Fruit fly (Drosophila melanogaster) whole organism, embryonic: Measurements from ENCODE around the gene fliI.
A peak's percentile ranks its signal among the peaks of the same experiment; 100 is the strongest.

ENCODE experiments used
- Ada2b ChIP-seq: fragments of 200-800 bp; sonication (Bioruptor generic); IDR thresholded peaks from 2 replicates; pipeline ENCODE4 v1.3.6; 2022; ENCODE audit warnings: missing biosample characterization, missing genetic modification characterization
- Aef1 ChIP-seq: fragments of 200-800 bp; sonication (Bioruptor generic); IDR thresholded peaks from 3 replicates; pipeline ENCODE4 v1.3.6; 2022; ENCODE audit warnings: missing biosample characterization, missing genetic modification characterization
- Blimp-1 ChIP-seq: fragments of 200-800 bp; sonication (Bioruptor generic); optimal IDR thresholded peaks from 3 replicates; lab custom pipeline; 2018; ENCODE audit warnings: missing biosample characterization, missing genetic modification characterization, mild to moderate bottlenecking, moderate library complexity, missing genetic modification reagents
- CG10565 ChIP-seq: fragments of 200-800 bp; sonication (Bioruptor generic); optimal IDR thresholded peaks from 3 replicates; lab custom pipeline; 2016; ENCODE audit warnings: missing biosample characterization, mild to moderate bottlenecking, missing genetic modification characterization
- CG1233 ChIP-seq: fragments of 200-800 bp; sonication (Bioruptor generic); optimal IDR thresholded peaks from 4 replicates; lab custom pipeline; 2018; ENCODE audit warnings: missing biosample characterization, mild to moderate bottlenecking, missing genetic modification characterization
- CG13123 ChIP-seq: fragments of 200-800 bp; sonication (Bioruptor generic); optimal IDR thresholded peaks from 2 replicates; lab custom pipeline; 2016; ENCODE audit warnings: missing biosample characterization, missing genetic modification characterization
- CG13424 ChIP-seq: fragments of 200-800 bp; sonication (Bioruptor generic); optimal IDR thresholded peaks from 2 replicates; lab custom pipeline; 2019; ENCODE audit warnings: missing biosample characterization, mild to moderate bottlenecking, missing genetic modification characterization, moderate library complexity
- CG15073 ChIP-seq: fragments of 200-800 bp; sonication (Bioruptor generic); optimal IDR thresholded peaks from 2 replicates; lab custom pipeline; 2016; ENCODE audit warnings: missing biosample characterization, missing genetic modification characterization
- CG16779 ChIP-seq: fragments of 200-800 bp; sonication (Bioruptor generic); IDR thresholded peaks from 2 replicates; pipeline ENCODE4 v1.3.6; 2022; ENCODE audit warnings: missing biosample characterization, missing genetic modification characterization
- CG2129 ChIP-seq: fragments of 200-800 bp; sonication (Bioruptor generic); IDR thresholded peaks from 2 replicates; pipeline ENCODE4 v1.3.6; 2022; ENCODE audit warnings: missing biosample characterization, missing genetic modification characterization; ENCODE audit not compliant: partially characterized antibody
- CG3065 ChIP-seq: fragments of 200-800 bp; sonication (Bioruptor generic); optimal IDR thresholded peaks from 2 replicates; lab custom pipeline; 2016; ENCODE audit warnings: missing biosample characterization, missing genetic modification characterization
- CG31224 ChIP-seq: fragments of 200-800 bp; sonication (Bioruptor generic); IDR thresholded peaks from 2 replicates; pipeline ENCODE4 v1.3.6; 2022; ENCODE audit warnings: missing biosample characterization, missing genetic modification characterization
- CG33213 ChIP-seq: fragments of 200-800 bp; sonication (Bioruptor generic); optimal IDR thresholded peaks from 3 replicates; lab custom pipeline; 2016; ENCODE audit warnings: missing biosample characterization, missing genetic modification characterization
- CG4282 ChIP-seq: fragments of 200-800 bp; sonication (Bioruptor generic); optimal IDR thresholded peaks from 2 replicates; lab custom pipeline; 2016; ENCODE audit warnings: missing biosample characterization, missing genetic modification characterization
- CG4328 ChIP-seq: fragments of 200-800 bp; sonication (Bioruptor generic); optimal IDR thresholded peaks from 3 replicates; lab custom pipeline; 2017; ENCODE audit warnings: missing biosample characterization, missing genetic modification reagents, missing genetic modification characterization
- CG7357 ChIP-seq: fragments of 200-800 bp; sonication (Bioruptor generic); IDR thresholded peaks from 3 replicates; pipeline ENCODE4 v1.3.6; 2022; ENCODE audit warnings: missing biosample characterization, missing genetic modification characterization
- Dbx ChIP-seq: fragments of 200-800 bp; sonication (Bioruptor generic); IDR thresholded peaks from 3 replicates; pipeline ENCODE4 v1.3.6; 2022; ENCODE audit warnings: missing biosample characterization, missing genetic modification characterization
- Deaf1 ChIP-seq: fragments of 200-800 bp; optimal IDR thresholded peaks from 3 replicates; lab custom pipeline; 2019; ENCODE audit warnings: missing biosample characterization, mild to moderate bottlenecking, missing genetic modification characterization, moderate library complexity
- Dp ChIP-seq: fragments of 200-800 bp; sonication (Bioruptor generic); optimal IDR thresholded peaks from 2 replicates; lab custom pipeline; 2018; ENCODE audit warnings: missing biosample characterization, mild to moderate bottlenecking, missing genetic modification characterization, moderate library complexity
- E2f2 ChIP-seq: fragments of 200-800 bp; sonication (Bioruptor generic); IDR thresholded peaks from 2 replicates; pipeline ENCODE4 v1.3.6; 2022; ENCODE audit warnings: missing biosample characterization, missing genetic modification characterization
- Eip74EF ChIP-seq, 2 experiments: fragments of 200-800 bp in 1 of 2; fragments of >200 bp in 1 of 2; sonication (Bioruptor generic) in 1 of 2; optimal IDR thresholded peaks; 2 replicates each; lab custom pipeline; 2017 to 2019; ENCODE audit warnings: missing biosample characterization in 2 of 2, missing genetic modification characterization in 2 of 2, mild to moderate bottlenecking in 1 of 2, moderate library complexity in 1 of 2
- Hmr ChIP-seq: fragments of 200-800 bp; sonication (Bioruptor generic); optimal IDR thresholded peaks from 3 replicates; lab custom pipeline; 2017; ENCODE audit warnings: mild to moderate bottlenecking, missing biosample characterization, missing genetic modification reagents, missing genetic modification characterization
- Hsf ChIP-seq: fragments of 200-800 bp; sonication (Bioruptor generic); optimal IDR thresholded peaks from 3 replicates; lab custom pipeline; 2016; ENCODE audit warnings: missing biosample characterization, missing genetic modification characterization
- Lhr ChIP-seq: fragments of 200-800 bp; sonication (Bioruptor generic); optimal IDR thresholded peaks from 3 replicates; lab custom pipeline; 2017; ENCODE audit warnings: mild to moderate bottlenecking, missing biosample characterization, missing genetic modification reagents, missing genetic modification characterization
- Nf-YB ChIP-seq: fragments of 200-800 bp; sonication (Bioruptor generic); optimal IDR thresholded peaks from 3 replicates; lab custom pipeline; 2019; ENCODE audit warnings: missing biosample characterization, mild to moderate bottlenecking, missing genetic modification characterization, moderate library complexity
- Side ChIP-seq: fragments of 200-800 bp; sonication (Bioruptor generic); optimal IDR thresholded peaks from 2 replicates; lab custom pipeline; 2016; ENCODE audit warnings: missing biosample characterization, missing genetic modification characterization
- Sox100B ChIP-seq: fragments of 200-800 bp; sonication (Bioruptor generic); optimal IDR thresholded peaks from 3 replicates; lab custom pipeline; 2018; ENCODE audit warnings: missing biosample characterization, mild to moderate bottlenecking, missing genetic modification characterization
- Spps ChIP-seq: fragments of 200-800 bp; sonication (Bioruptor generic); optimal IDR thresholded peaks from 2 replicates; lab custom pipeline; 2018; ENCODE audit warnings: missing biosample characterization, mild to moderate bottlenecking, missing genetic modification characterization
- amos ChIP-seq: fragments of 200-800 bp; sonication (Bioruptor generic); IDR thresholded peaks from 2 replicates; pipeline ENCODE4 v1.3.6; 2022; ENCODE audit warnings: missing biosample characterization, missing genetic modification characterization; ENCODE audit not compliant: partially characterized antibody
- cg ChIP-seq: fragments of 200-800 bp; sonication (Bioruptor generic); optimal IDR thresholded peaks from 3 replicates; lab custom pipeline; 2019; ENCODE audit warnings: missing biosample characterization, mild to moderate bottlenecking, missing genetic modification characterization, moderate library complexity
- chinmo ChIP-seq: fragments of 200-800 bp; sonication (Bioruptor generic); IDR thresholded peaks from 4 replicates; pipeline ENCODE4 v1.3.6; 2022; ENCODE audit warnings: missing biosample characterization, missing genetic modification characterization; ENCODE audit not compliant: partially characterized antibody
- en ChIP-seq: fragments of 200-800 bp; sonication (Bioruptor generic); optimal IDR thresholded peaks from 2 replicates; lab custom pipeline; 2016; ENCODE audit warnings: missing biosample characterization, missing genetic modification characterization
- ewg ChIP-seq: fragments of 200-800 bp; sonication (Bioruptor generic); optimal IDR thresholded peaks from 3 replicates; lab custom pipeline; 2017; ENCODE audit warnings: mild to moderate bottlenecking, missing biosample characterization, missing genetic modification reagents, missing genetic modification characterization
- exex ChIP-seq: fragments of 200-800 bp; sonication (Bioruptor generic); optimal IDR thresholded peaks from 4 replicates; lab custom pipeline; 2018; ENCODE audit warnings: missing biosample characterization, mild to moderate bottlenecking, missing genetic modification characterization, moderate library complexity
- fd102C ChIP-seq: fragments of 200-800 bp; sonication (Bioruptor generic); optimal IDR thresholded peaks from 2 replicates; lab custom pipeline; 2018; ENCODE audit warnings: missing biosample characterization, mild to moderate bottlenecking, missing genetic modification characterization, moderate library complexity
- fd96Cb ChIP-seq: fragments of 200-800 bp; sonication (Bioruptor generic); optimal IDR thresholded peaks from 2 replicates; lab custom pipeline; 2018; ENCODE audit warnings: missing biosample characterization, mild to moderate bottlenecking, missing genetic modification characterization, moderate library complexity
- lab ChIP-seq: fragments of 200-800 bp; sonication (Bioruptor generic); optimal IDR thresholded peaks from 3 replicates; lab custom pipeline; 2017; ENCODE audit warnings: missing biosample characterization, missing genetic modification characterization, mild to moderate bottlenecking, moderate library complexity, missing genetic modification reagents
- lola ChIP-seq, 3 experiments: fragments of >200 bp in 2 of 3; fragments of 200-800 bp in 1 of 3; sonication (Bioruptor generic) in 1 of 3; optimal IDR thresholded peaks; 2 replicates each; lab custom pipeline; 2017 to 2019; ENCODE audit warnings: missing biosample characterization in 3 of 3, missing genetic modification characterization in 3 of 3, mild to moderate bottlenecking in 1 of 3, moderate library complexity in 1 of 3
- onecut ChIP-seq: fragments of 200-800 bp; sonication (Bioruptor generic); IDR thresholded peaks from 2 replicates; pipeline ENCODE4 v1.3.6; 2022; ENCODE audit warnings: missing biosample characterization, missing genetic modification characterization
- phol ChIP-seq: fragments of 200-800 bp; sonication (Bioruptor generic); optimal IDR thresholded peaks from 3 replicates; lab custom pipeline; 2018; ENCODE audit warnings: missing biosample characterization, mild to moderate bottlenecking, missing genetic modification characterization, moderate library complexity
- ranshi ChIP-seq: fragments of 200-800 bp; sonication (Bioruptor generic); IDR thresholded peaks from 2 replicates; pipeline ENCODE4 v1.3.6; 2022; ENCODE audit warnings: missing biosample characterization, missing genetic modification characterization
- salm ChIP-seq: fragments of 200-800 bp; sonication (Bioruptor generic); optimal IDR thresholded peaks from 2 replicates; lab custom pipeline; 2018; ENCODE audit warnings: missing biosample characterization, mild to moderate bottlenecking, missing genetic modification characterization
- stwl ChIP-seq: fragments of 200-800 bp; sonication (Bioruptor generic); optimal IDR thresholded peaks from 3 replicates; lab custom pipeline; 2018; ENCODE audit warnings: missing biosample characterization, mild to moderate bottlenecking, missing genetic modification characterization, moderate library complexity
- tup ChIP-seq: fragments of 200-800 bp; sonication (Bioruptor generic); optimal IDR thresholded peaks from 2 replicates; lab custom pipeline; 2016; ENCODE audit warnings: missing biosample characterization, mild to moderate bottlenecking, missing genetic modification characterization, moderate library complexity
- tx ChIP-seq: fragments of 200-800 bp; sonication (Bioruptor generic); optimal IDR thresholded peaks from 2 replicates; lab custom pipeline; 2016; ENCODE audit warnings: missing biosample characterization, missing genetic modification characterization
- unpg ChIP-seq: fragments of 200-800 bp; sonication (Bioruptor generic); optimal IDR thresholded peaks from 3 replicates; lab custom pipeline; 2018; ENCODE audit warnings: missing biosample characterization, mild to moderate bottlenecking, missing genetic modification characterization, moderate library complexity
- z ChIP-seq: fragments of 200-800 bp; sonication (Bioruptor generic); IDR thresholded peaks from 3 replicates; pipeline ENCODE4 v1.3.6; 2022; ENCODE audit warnings: missing biosample characterization, missing genetic modification characterization

The fliI gene

DNA sequence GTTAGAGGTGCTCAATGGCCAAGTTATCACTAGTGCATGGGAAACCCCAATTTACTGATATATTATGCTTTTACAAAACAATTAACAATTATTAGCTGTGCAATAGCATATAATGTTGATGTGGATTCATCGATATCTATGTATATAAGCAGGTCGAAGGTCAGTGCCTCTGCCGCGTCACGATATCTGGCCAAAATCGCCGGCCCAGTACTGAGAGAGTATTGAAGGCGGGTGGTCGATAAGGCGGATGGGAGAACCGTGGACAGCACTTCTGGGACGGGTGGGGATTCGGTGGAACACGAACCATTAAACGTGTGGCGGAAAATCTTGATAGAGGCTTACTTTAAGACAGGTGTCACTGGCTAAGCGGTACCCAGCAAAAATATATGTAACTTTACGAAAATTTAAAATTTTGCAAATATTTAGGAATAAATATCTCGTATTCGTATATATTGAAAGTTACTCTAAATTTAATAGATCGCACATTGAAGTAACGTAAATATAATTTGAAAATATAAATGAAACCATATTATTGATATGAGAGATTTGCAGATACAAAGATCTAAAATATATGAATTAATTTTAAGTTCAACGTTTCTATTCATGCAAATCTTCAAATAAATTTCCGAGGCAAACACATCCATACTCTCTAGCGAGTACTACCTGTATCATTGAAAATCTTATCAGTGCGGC, 17.1 kb upstream of the fliI start (continued):
- TF ChIP-seq CG31224 (GFP tag; lab: Robert Waterston, UW), result 0 out of 2 replicates have a peak, but pooled peaks have one; percentile 24
- TF ChIP-seq lab (GFP tag; lab: Kevin White, UChicago), result peak; percentile 71
- TF ChIP-seq tup (GFP tag; lab: Kevin White, UChicago), result no peak
- no peak for TF ChIP-seq Nf-YB
- TF ChIP-seq z (GFP tag; lab: Robert Waterston, UW), result no peak
- TF ChIP-seq Side (GFP tag; lab: Kevin White, UChicago), result no peak

DNA sequence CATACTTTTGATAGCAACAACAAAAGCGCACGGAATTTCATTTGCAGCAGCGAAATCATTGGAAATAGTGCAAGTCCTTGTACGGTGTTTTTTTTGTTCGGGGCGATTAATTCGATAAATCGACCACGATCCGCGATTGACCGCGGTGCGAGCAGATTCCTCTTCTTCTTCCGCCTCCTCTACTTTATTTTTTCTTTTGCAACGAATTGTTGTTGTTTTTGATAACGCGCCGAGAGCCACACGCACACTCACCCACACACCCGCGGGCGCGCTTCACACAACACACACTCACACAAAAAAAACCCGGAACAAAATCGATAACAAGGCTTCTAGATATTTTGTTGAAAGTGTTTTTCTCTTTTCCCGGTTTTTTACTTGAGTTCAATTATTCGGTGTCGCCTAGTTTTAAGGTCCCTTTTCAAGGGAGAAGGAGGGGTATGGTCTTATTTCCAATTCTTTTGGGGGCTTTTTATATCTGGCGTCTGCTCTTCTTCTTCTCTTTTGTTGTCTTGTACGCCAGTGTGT, 16.3 kb upstream of the fliI start:
- peak in 1 of 3 experiments; percentile 5 for TF ChIP-seq lola (GFP tag; optimal IDR thresholded peaks at IDR 0.05; lab: Kevin White, UChicago)
- TF ChIP-seq Dp (GFP tag; lab: Kevin White, UChicago), result no peak
- TF ChIP-seq stwl (tag; lab: Kevin White, UChicago), result no peak
- no peak for TF ChIP-seq amos (GFP tag; lab: Robert Waterston, UW)
- TF ChIP-seq Aef1 (GFP tag; lab: Robert Waterston, UW), result no peak
- peak; percentile 70 for TF ChIP-seq cg
- no peak for TF ChIP-seq CG13123 (GFP tag; lab: Kevin White, UChicago)
- TF ChIP-seq CG13424 (tag; lab: Kevin White, UChicago), result no peak
- TF ChIP-seq CG3065 (GFP tag; lab: Kevin White, UChicago), result no peak
- peak in 1 of 2 experiments; percentile 66 for TF ChIP-seq Eip74EF (GFP tag; optimal IDR thresholded peaks at IDR 0.05; lab: Kevin White, UChicago)
- no peak for TF ChIP-seq tx
- TF ChIP-seq salm (tag; lab: Kevin White, UChicago), result no peak
- no peak for TF ChIP-seq E2f2 (GFP tag; lab: Robert Waterston, UW)
- TF ChIP-seq exex, result no peak
- TF ChIP-seq phol (tag; lab: Kevin White, UChicago), result no peak
- no peak for TF ChIP-seq Deaf1
- TF ChIP-seq ewg, result no peak
- no peak for TF ChIP-seq CG15073 (GFP tag; lab: Kevin White, UChicago)
- no peak for TF ChIP-seq CG1233
- TF ChIP-seq Hmr, result no peak
- no peak for TF ChIP-seq CG4282 (GFP tag; lab: Kevin White, UChicago)
- no peak for TF ChIP-seq CG33213 (GFP tag; lab: Kevin White, UChicago)
- no peak for TF ChIP-seq ranshi
- no peak for TF ChIP-seq fd102C (GFP tag; lab: Kevin White, UChicago)
- TF ChIP-seq Ada2b, result no peak
- no peak for TF ChIP-seq Blimp-1 (GFP tag; lab: Kevin White, UChicago)
- TF ChIP-seq CG2129 (GFP tag; lab: Robert Waterston, UW), result no peak
- TF ChIP-seq chinmo, result 0 out of 4 replicates have a peak, but pooled peaks have one; percentile 23
- TF ChIP-seq Spps (tag; lab: Kevin White, UChicago), result no peak
- TF ChIP-seq unpg (GFP tag; lab: Kevin White, UChicago), result no peak
- TF ChIP-seq Lhr (GFP tag; lab: Kevin White, UChicago), result no peak
- TF ChIP-seq Dbx (GFP tag; lab: Robert Waterston, UW), result no peak
- no peak for TF ChIP-seq CG16779 (GFP tag; lab: Robert Waterston, UW)
- no peak for TF ChIP-seq fd96Cb (tag; lab: Kevin White, UChicago)
- no peak for TF ChIP-seq CG4328
- TF ChIP-seq CG7357 (GFP tag; lab: Robert Waterston, UW), result no peak
- TF ChIP-seq Hsf (GFP tag; lab: Kevin White, UChicago), result no peak
- no peak for TF ChIP-seq CG10565 (GFP tag; lab: Kevin White, UChicago)
- TF ChIP-seq Sox100B (GFP tag; lab: Kevin White, UChicago), result no peak
- TF ChIP-seq onecut (GFP tag; lab: Robert Waterston, UW), result peak; percentile 81
- TF ChIP-seq en (GFP tag; lab: Kevin White, UChicago), result no peak
